Fruit fly (Drosophila melanogaster): ENCODE measurements around the gene CG6511.

DNA sequence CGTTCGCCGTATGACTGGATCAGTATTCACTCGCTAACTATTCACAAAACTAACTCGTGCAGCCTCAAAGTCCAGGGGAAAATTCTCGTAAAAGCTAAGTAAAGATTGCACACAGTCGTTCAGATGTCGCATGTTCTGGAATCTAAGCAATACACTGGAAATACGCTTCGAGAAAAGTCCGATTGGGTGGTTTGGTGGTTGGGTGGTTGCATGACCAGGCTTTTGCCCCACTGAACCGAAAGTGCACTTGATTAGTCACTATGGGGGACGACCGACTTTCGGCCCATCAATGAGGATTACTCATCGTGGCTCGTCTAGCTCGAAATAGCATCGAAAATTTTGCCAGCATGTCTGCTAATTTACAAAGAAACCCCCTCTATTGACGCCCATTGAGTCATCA is 40.8 kb upstream of the CG6511 start:
- no peak for TF ChIP-seq Clk (GFP tag; optimal IDR thresholded peaks at IDR 0.05)
- TF ChIP-seq CG1620 (GFP tag; optimal IDR thresholded peaks at IDR 0.05), result no peak
- no peak for TF ChIP-seq CG14711 (tag; optimal IDR thresholded peaks at IDR 0.05)
- no peak for TF ChIP-seq bab1 (GFP tag; optimal IDR thresholded peaks at IDR 0.05)
- no peak for TF ChIP-seq pad (GFP tag; optimal IDR thresholded peaks at IDR 0.05)
- no peak for TF ChIP-seq Crg-1 (GFP tag; optimal IDR thresholded peaks at IDR 0.05)
- TF ChIP-seq CG5204 (GFP tag; optimal IDR thresholded peaks at IDR 0.05), result no peak
- TF ChIP-seq cic (GFP tag; optimal IDR thresholded peaks at IDR 0.05), result no peak
- no peak for TF ChIP-seq CG7101 (tag; optimal IDR thresholded peaks at IDR 0.05)
- no peak for TF ChIP-seq tj (GFP tag; optimal IDR thresholded peaks at IDR 0.05)
- no peak for TF ChIP-seq CG7045 (GFP tag; optimal IDR thresholded peaks at IDR 0.05)
- TF ChIP-seq ovo (GFP tag; optimal IDR thresholded peaks at IDR 0.05), result no peak
- no peak for TF ChIP-seq CG12768 (GFP tag; optimal IDR thresholded peaks at IDR 0.05)
